Fruit fly (Drosophila melanogaster): Measurements from ENCODE around the gene CG32500.

The CG32500 gene

dm6 chrX:21591990-21592389, 31.6 kb downstream of the CG32500 start (continued):
- TF ChIP-seq dsx (GFP tag; optimal IDR thresholded peaks at IDR 0.05; ENCODE audit: poor library complexity, severe bottlenecking) (peak; percentile 46), CG7368 (GFP tag; optimal IDR thresholded peaks at IDR 0.05) (peak; percentile 68), Gug (GFP tag; IDR thresholded peaks at IDR 0.05) (0 out of 2 replicates have a peak, but pooled peaks have one; percentile 27), CG31627 (GFP tag; optimal IDR thresholded peaks at IDR 0.05) (peak; percentile 12), fkh (GFP tag; optimal IDR thresholded peaks at IDR 0.05) (no peak), CG8319 (GFP tag; optimal IDR thresholded peaks at IDR 0.05) (no peak), CG32006 (GFP tag; optimal IDR thresholded peaks at IDR 0.05) (peak; percentile 73), topi (GFP tag; optimal IDR thresholded peaks at IDR 0.05) (peak; percentile 41), Sox14 (GFP tag; optimal IDR thresholded peaks at IDR 0.05) (peak; percentile 32), CG11902 (GFP tag; optimal IDR thresholded peaks at IDR 0.05) (peak; percentile 34), dac (GFP tag; optimal IDR thresholded peaks at IDR 0.05) (peak; percentile 24), CG15336 (GFP tag; IDR thresholded peaks at IDR 0.05) (peak; percentile 50)

dm6 chrX:21589937-21590336, 33.6 kb downstream of the CG32500 start:
- TF ChIP-seq dac (GFP tag; optimal IDR thresholded peaks at IDR 0.05) (no peak), Hr38 (GFP tag; optimal IDR thresholded peaks at IDR 0.05) (no peak), CG6792 (GFP tag; optimal IDR thresholded peaks at IDR 0.05) (no peak), CG8119 (GFP tag; IDR thresholded peaks at IDR 0.05) (no peak), CG3919 (GFP tag; optimal IDR thresholded peaks at IDR 0.05) (peak; percentile 21), CG6854 (GFP tag; optimal IDR thresholded peaks at IDR 0.05) (no peak), CG6808 (GFP tag; optimal IDR thresholded peaks at IDR 0.05) (peak; percentile 30), CG10669 (GFP tag; optimal IDR thresholded peaks at IDR 0.05) (peak; percentile 38), Eip75B (GFP tag; optimal IDR thresholded peaks at IDR 0.05) (peak; percentile 41), CG10631 (GFP tag; optimal IDR thresholded peaks at IDR 0.05) (peak; percentile 19), spab (GFP tag; optimal IDR thresholded peaks at IDR 0.05) (peak; percentile 22), CG15336 (GFP tag; IDR thresholded peaks at IDR 0.05) (no peak), Sox102F (GFP tag; optimal IDR thresholded peaks at IDR 0.05) (no peak), ss (GFP tag; optimal IDR thresholded peaks at IDR 0.05) (peak in 1 of 2 experiments; percentile 36), CG3032 (tag; optimal IDR thresholded peaks at IDR 0.05) (peak; percentile 49), Ets96B (tag; optimal IDR thresholded peaks at IDR 0.05) (peak; percentile 52), Met (GFP tag; optimal IDR thresholded peaks at IDR 0.05) (peak; percentile 61), CG7368 (GFP tag; optimal IDR thresholded peaks at IDR 0.05) (peak; percentile 3), OdsH (GFP tag; optimal IDR thresholded peaks at IDR 0.05) (peak; percentile 11), CG11762 (GFP tag; optimal IDR thresholded peaks at IDR 0.05; ENCODE audit: insufficient read depth) (no peak), topi (GFP tag; optimal IDR thresholded peaks at IDR 0.05) (peak; percentile 49), cyc (GFP tag; optimal IDR thresholded peaks at IDR 0.05) (peak; percentile 52), pdm3 (GFP tag; optimal IDR thresholded peaks at IDR 0.05) (peak; percentile 5), acj6 (GFP tag; optimal IDR thresholded peaks at IDR 0.05) (peak; percentile 25), svp (GFP tag) (no peak), CG9139 (GFP tag; optimal IDR thresholded peaks at IDR 0.05) (no peak), Hr39 (GFP tag; optimal IDR thresholded peaks at IDR 0.05) (no peak), Eip78C (GFP tag) (peak; percentile 68), CG31627 (GFP tag; optimal IDR thresholded peaks at IDR 0.05) (peak; percentile 33)

- TF ChIP-seq spab (GFP tag; optimal IDR thresholded peaks at IDR 0.05): no peak
These were observed 35.5 kb downstream of the CG32500 start for dm6 chrX:21588000-21588399.
